Worm (Caenorhabditis elegans) whole organism, mixed stage, embryonic: ENCODE data around the gene xbx-5.

ENCODE experiments used
- elt-3 ChIP-seq: fragments of 150-350 bp; optimal IDR thresholded peaks from 2 replicates; lab custom pipeline; 2014; ENCODE audit warnings: missing biosample characterization, missing genetic modification characterization
- lsy-2 ChIP-seq: fragments of 150-350 bp; optimal IDR thresholded peaks from 2 replicates; lab custom pipeline; 2014; ENCODE audit warnings: missing biosample characterization, missing genetic modification characterization
- mls-2 ChIP-seq: sonication (generic microtip); optimal IDR thresholded peaks from 2 replicates; lab custom pipeline; 2016; ENCODE audit warnings: mild to moderate bottlenecking, missing genetic modification characterization, moderate library complexity, missing compliant biosample characterization
- nhr-12 ChIP-seq: fragments of 150-350 bp; optimal IDR thresholded peaks from 2 replicates; lab custom pipeline; 2014; ENCODE audit warnings: missing biosample characterization, missing genetic modification characterization
- nhr-2 ChIP-seq: fragments of 150-350 bp; optimal IDR thresholded peaks from 2 replicates; lab custom pipeline; 2014; ENCODE audit warnings: missing biosample characterization, missing genetic modification characterization
- nhr-237 ChIP-seq: fragments of 150-350 bp; optimal IDR thresholded peaks from 2 replicates; lab custom pipeline; 2014; ENCODE audit warnings: missing biosample characterization, missing genetic modification characterization
- nhr-28 ChIP-seq: fragments of 150-350 bp; optimal IDR thresholded peaks from 2 replicates; lab custom pipeline; 2014; ENCODE audit warnings: missing biosample characterization, missing genetic modification characterization
- pha-4 ChIP-seq: fragments of 150-350 bp; optimal IDR thresholded peaks from 2 replicates; lab custom pipeline; 2018; ENCODE audit warnings: missing biosample characterization, missing genetic modification reagents, missing genetic modification characterization
- snpc-4 ChIP-seq: fragments of 150-350 bp; optimal IDR thresholded peaks from 2 replicates; lab custom pipeline; 2014; ENCODE audit warnings: missing biosample characterization, missing genetic modification characterization
- sptf-1 ChIP-seq: sonication (generic microtip); optimal IDR thresholded peaks from 2 replicates; lab custom pipeline; 2017; ENCODE audit warnings: mild to moderate bottlenecking, missing genetic modification characterization, moderate library complexity, missing compliant biosample characterization
- unc-62 ChIP-seq: fragments of 150-350 bp; optimal IDR thresholded peaks from 2 replicates; lab custom pipeline; 2014; ENCODE audit warnings: missing biosample characterization, missing genetic modification reagents, missing genetic modification characterization
- ztf-11 ChIP-seq: fragments of 150-350 bp; optimal IDR thresholded peaks from 2 replicates; lab custom pipeline; 2014; ENCODE audit warnings: missing biosample characterization, missing genetic modification characterization

- TF ChIP-seq unc-62 (GFP tag; lab: Kevin White, UChicago): no peak
- no peak for TF ChIP-seq elt-3
- TF ChIP-seq lsy-2: no peak
- no peak for TF ChIP-seq sptf-1 (tag; lab: Kevin White, UChicago)
- no peak for TF ChIP-seq pha-4 (tag; lab: Kevin White, UChicago)
- TF ChIP-seq nhr-28: no peak
- no peak for TF ChIP-seq ztf-11 (tag; lab: Kevin White, UChicago)
- no peak for TF ChIP-seq nhr-12 (tag; lab: Kevin White, UChicago)
- no peak for TF ChIP-seq nhr-2 (tag; lab: Kevin White, UChicago)
- no peak for TF ChIP-seq nhr-237 (tag; lab: Kevin White, UChicago)
- no peak for TF ChIP-seq mls-2
- TF ChIP-seq snpc-4: no peak
Observed at ce11 chrIII:3807590-3807989, 3.3 kb upstream of the xbx-5 start.
